Worm (Caenorhabditis elegans): ENCODE data around the gene cht-2.

The cht-2 gene

ce11 chrII:8546975-8547374, 26.2 kb downstream of the cht-2 start (continued):
- TF ChIP-seq nfya-1 (tag; optimal IDR thresholded peaks at IDR 0.05) (peak; percentile 51), ahr-1 (tag; optimal IDR thresholded peaks at IDR 0.05) (peak; percentile 75), C38D4.7 (GFP tag; optimal IDR thresholded peaks at IDR 0.05) (peak; percentile 78), ref-2 (tag; optimal IDR thresholded peaks at IDR 0.05) (no peak), tbx-7 (tag; optimal IDR thresholded peaks at IDR 0.05) (peak; percentile 70), nhr-232 (tag; optimal IDR thresholded peaks at IDR 0.05) (peak; percentile 65), unc-55 (GFP tag; optimal IDR thresholded peaks at IDR 0.05) (no peak), ama-1 (optimal IDR thresholded peaks at IDR 0.05) (no peak), unc-42 (tag; optimal IDR thresholded peaks at IDR 0.05) (peak; percentile 6), K09A11.1 (tag; optimal IDR thresholded peaks at IDR 0.05; ENCODE audit: insufficient read depth) (peak; percentile 54), ceh-2 (tag; optimal IDR thresholded peaks at IDR 0.05) (peak; percentile 74), lin-11 (tag; optimal IDR thresholded peaks at IDR 0.05) (peak; percentile 83), che-1 (tag; optimal IDR thresholded peaks at IDR 0.05) (peak; percentile 88), ets-4 (tag; optimal IDR thresholded peaks at IDR 0.05) (peak; percentile 71), pag-3 (tag; optimal IDR thresholded peaks at IDR 0.05; ENCODE audit: borderline replicate concordance) (peak; percentile 27), pax-1 (tag; optimal IDR thresholded peaks at IDR 0.05) (no peak), ceh-30 (tag; optimal IDR thresholded peaks at IDR 0.05) (peak; percentile 28), gmeb-2 (tag; optimal IDR thresholded peaks at IDR 0.05) (peak; percentile 86), fax-1 (tag; optimal IDR thresholded peaks at IDR 0.05) (peak; percentile 72), elt-4 (tag; optimal IDR thresholded peaks at IDR 0.05) (no peak), madf-2 (tag; optimal IDR thresholded peaks at IDR 0.05) (peak; percentile 67), pha-4 (tag; optimal IDR thresholded peaks at IDR 0.05) (no peak), hlh-15 (tag; optimal IDR thresholded peaks at IDR 0.05) (peak; percentile 61), pros-1 (tag; optimal IDR thresholded peaks at IDR 0.05) (no peak), unc-86 (tag; optimal IDR thresholded peaks at IDR 0.05) (peak; percentile 80), odd-2 (tag; optimal IDR thresholded peaks at IDR 0.05) (peak; percentile 23), hlh-8 (tag; optimal IDR thresholded peaks at IDR 0.05) (peak; percentile 91), unc-3 (GFP tag; conservative IDR thresholded peaks at IDR 0.05) (peak; percentile 71; the same call in 1 of the 2 replicates), unc-3 (tag; optimal IDR thresholded peaks at IDR 0.05) (peak; percentile 75)

- TF ChIP-seq unc-42 (tag; optimal IDR thresholded peaks at IDR 0.05), result peak; percentile 81
- TF ChIP-seq F13H6.1 (tag; optimal IDR thresholded peaks at IDR 0.05), result no peak
Observed at ce11 chrII:8551100-8551499, 30.4 kb downstream of the cht-2 start.

ce11 chrII:8554568-8554967, 33.8 kb downstream of the cht-2 start:
- TF ChIP-seq hlh-15 (tag; optimal IDR thresholded peaks at IDR 0.05) (no peak), sox-2 (GFP tag; IDR thresholded peaks at IDR 0.05) (no peak), ttx-3 (tag; optimal IDR thresholded peaks at IDR 0.05) (no peak), ceh-9 (tag; optimal IDR thresholded peaks at IDR 0.05) (no peak), ceh-30 (tag; optimal IDR thresholded peaks at IDR 0.05) (no peak), nhr-11 (tag; optimal IDR thresholded peaks at IDR 0.05) (no peak), hlh-6 (tag; optimal IDR thresholded peaks at IDR 0.05) (no peak), ceh-24 (tag; optimal IDR thresholded peaks at IDR 0.05) (no peak)

ce11 chrII:8556166-8556565, 35.4 kb downstream of the cht-2 start, which contains the start of gene glb-27:
glb-27 (minus strand) TSS chrII:8556266.
- TF ChIP-seq tbx-2 (tag; optimal IDR thresholded peaks at IDR 0.05) (no peak), ceh-2 (tag; optimal IDR thresholded peaks at IDR 0.05) (no peak), lim-6 (tag; optimal IDR thresholded peaks at IDR 0.05) (no peak), mec-3 (tag; optimal IDR thresholded peaks at IDR 0.05; ENCODE audit: borderline replicate concordance) (no peak), ttx-3 (tag; optimal IDR thresholded peaks at IDR 0.05) (no peak), eyg-1 (tag; optimal IDR thresholded peaks at IDR 0.05) (no peak), ceh-45 (GFP tag; IDR thresholded peaks at IDR 0.05) (no peak), ceh-18 (tag; optimal IDR thresholded peaks at IDR 0.05) (no peak), ceh-19 (GFP tag; optimal IDR thresholded peaks at IDR 0.05) (no peak), odd-2 (tag; optimal IDR thresholded peaks at IDR 0.05) (no peak), T23F11.4 (GFP tag; optimal IDR thresholded peaks at IDR 0.05) (no peak), fkh-6 (tag; optimal IDR thresholded peaks at IDR 0.05) (no peak), madf-2 (tag; optimal IDR thresholded peaks at IDR 0.05) (no peak)

All from whole organism, late embryonic.